Fruit fly (Drosophila melanogaster) Kc167 (cell line): ENCODE results near the gene CG13362.

ENCODE experiments used
- Myc ChIP-seq: fragments of >200 bp; optimal IDR thresholded peaks from 2 replicates; lab custom pipeline; 2017; ENCODE audit warnings: missing external identifiers
- ttk ChIP-seq: sonication (Bioruptor generic); optimal IDR thresholded peaks from 2 replicates; lab custom pipeline; 2017; ENCODE audit warnings: missing external identifiers

DNA sequence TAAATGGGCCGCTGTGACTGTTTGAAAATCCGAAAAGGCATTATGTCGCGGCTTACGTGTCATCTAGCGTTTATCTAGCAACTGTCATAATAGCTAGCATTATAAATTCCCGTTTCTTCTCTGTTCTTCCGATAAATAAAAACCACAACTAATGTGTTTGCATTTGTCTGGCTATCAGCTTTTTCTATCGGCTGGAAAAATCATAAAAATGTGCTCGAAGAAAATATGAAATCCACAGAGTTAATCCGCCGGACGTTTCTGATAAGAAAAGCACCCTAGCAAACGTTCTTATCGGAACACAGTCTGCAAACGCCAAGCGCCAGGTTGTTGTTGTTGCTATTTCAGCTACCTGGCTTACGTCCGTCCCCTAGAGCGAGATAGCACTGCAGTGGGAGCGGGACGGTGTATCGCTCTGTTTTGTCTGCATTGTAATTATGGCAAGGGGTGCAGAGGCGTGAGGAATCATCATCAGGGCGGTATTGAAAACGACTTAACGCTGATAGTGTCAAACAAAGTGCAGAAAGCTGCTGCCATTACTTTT, 23.1 kb upstream of the CG13362 start:
- TF ChIP-seq Myc (lab: Kevin White, UChicago) (no peak), ttk (lab: Kevin White, UChicago) (no peak)
